Worm (Caenorhabditis elegans): ENCODE results near the gene swt-2.

- TF ChIP-seq ceh-91 (GFP tag; IDR thresholded peaks at IDR 0.05) (no peak), ama-1 (optimal IDR thresholded peaks at IDR 0.05) (no peak), ama-1 (GFP tag; optimal IDR thresholded peaks at IDR 0.05) (no peak), sdz-38 (tag; optimal IDR thresholded peaks at IDR 0.05) (no peak), lin-54 (GFP tag; optimal IDR thresholded peaks at IDR 0.05) (no peak), unc-62 (GFP tag; optimal IDR thresholded peaks at IDR 0.05) (no peak), dox-1 (GFP tag; IDR thresholded peaks at IDR 0.05) (no peak), F52B5.7 (tag; optimal IDR thresholded peaks at IDR 0.05) (no peak), T26A5.8 (tag; optimal IDR thresholded peaks at IDR 0.05) (no peak)
These were observed 9.1 kb downstream of the swt-2 start, which contains the start of gene srh-268 for ce11 chrV:7539015-7539414.

All from whole organism, young adult.